Worm (Caenorhabditis elegans): ENCODE measurements around the gene F28B1.9.

- TF ChIP-seq egl-27 (tag; optimal IDR thresholded peaks at IDR 0.05) (no peak), fos-1 (tag; optimal IDR thresholded peaks at IDR 0.05) (no peak), rnt-1 (tag; optimal IDR thresholded peaks at IDR 0.05) (no peak), snpc-4 (tag; optimal IDR thresholded peaks at IDR 0.05) (no peak)
These were observed 19.4 kb upstream of the F28B1.9 start, which contains the start of gene hpo-33 for ce11 chrV:17042263-17042662.
